Worm (Caenorhabditis elegans): ENCODE results near the gene F17C11.11.

The F17C11.11 gene

ce11 chrV:10967594-10968273 lies 29.1 kb upstream of the F17C11.11 start (continued):
- TF ChIP-seq rcor-1 (GFP tag; IDR thresholded peaks at IDR 0.05) (no peak), cebp-1 (GFP tag; IDR thresholded peaks at IDR 0.05) (no peak), cebp-1 (tag; optimal IDR thresholded peaks at IDR 0.05) (no peak), cebp-2 (GFP tag; IDR thresholded peaks at IDR 0.05) (no peak), hlh-12 (tag; optimal IDR thresholded peaks at IDR 0.05) (no peak), chd-7 (tag; optimal IDR thresholded peaks at IDR 0.05) (peak; percentile 57), him-1 (tag; optimal IDR thresholded peaks at IDR 0.05) (peak; percentile 76), ztf-6 (GFP tag; IDR thresholded peaks at IDR 0.05) (no peak), nhr-179 (tag; optimal IDR thresholded peaks at IDR 0.05) (no peak), B0035.1 (tag; optimal IDR thresholded peaks at IDR 0.05) (no peak), ccch-3 (GFP tag; optimal IDR thresholded peaks at IDR 0.05) (no peak), nfya-1 (tag; optimal IDR thresholded peaks at IDR 0.05; ENCODE audit: borderline replicate concordance, insufficient read depth) (no peak), snpc-1.1 (tag; optimal IDR thresholded peaks at IDR 0.05; ENCODE audit: insufficient read depth) (no peak), die-1 (tag; optimal IDR thresholded peaks at IDR 0.05) (no peak), unc-130 (GFP tag; optimal IDR thresholded peaks at IDR 0.05) (peak; percentile 51), T26A5.8 (tag; optimal IDR thresholded peaks at IDR 0.05) (no peak), ztf-28 (GFP tag; IDR thresholded peaks at IDR 0.05) (no peak), madf-3 (GFP tag; IDR thresholded peaks at IDR 0.05) (0 out of 2 replicates have a peak, but pooled peaks have one; percentile 15), F52B5.7 (tag; optimal IDR thresholded peaks at IDR 0.05) (no peak), F22D6.2 (tag; optimal IDR thresholded peaks at IDR 0.05) (no peak), aptf-2 (GFP tag; conservative IDR thresholded peaks at IDR 0.05) (no peak), lin-35 (GFP tag; optimal IDR thresholded peaks at IDR 0.05) (peak in 1 of 3 experiments; percentile 55), Y56A3A.18 (GFP tag; IDR thresholded peaks at IDR 0.05) (peak; percentile 39; the same call in 1 of the 2 replicates), zim-3 (tag; optimal IDR thresholded peaks at IDR 0.05) (no peak), nfyb-1 (GFP tag; IDR thresholded peaks at IDR 0.05) (peak; percentile 52; the same call in 1 of the 2 replicates), unc-62 (GFP tag; optimal IDR thresholded peaks at IDR 0.05) (peak; percentile 92), lag-1 (GFP tag; IDR thresholded peaks at IDR 0.05) (no peak), F49E8.2 (tag; optimal IDR thresholded peaks at IDR 0.05; ENCODE audit: insufficient read depth) (peak; percentile 83), athp-1 (tag; optimal IDR thresholded peaks at IDR 0.05) (peak; percentile 24), snpc-3.4 (tag; optimal IDR thresholded peaks at IDR 0.05) (peak; percentile 79), lsy-27 (tag; optimal IDR thresholded peaks at IDR 0.05; ENCODE audit: borderline replicate concordance, insufficient read depth) (no peak), mxl-1 (tag; optimal IDR thresholded peaks at IDR 0.05) (no peak), dpff-1 (tag; optimal IDR thresholded peaks at IDR 0.05) (no peak), hmg-1.2 (GFP tag; IDR thresholded peaks at IDR 0.05) (no peak), gei-17 (GFP tag; optimal IDR thresholded peaks at IDR 0.05) (no peak), fkh-3 (tag; optimal IDR thresholded peaks at IDR 0.05) (no peak), hlh-26 (GFP tag; conservative IDR thresholded peaks at IDR 0.05) (no peak), ZK185.1 (tag; optimal IDR thresholded peaks at IDR 0.05; ENCODE audit: poor library complexity, severe bottlenecking) (peak; percentile 27), bed-2 (GFP tag; IDR thresholded peaks at IDR 0.05) (no peak), nhr-80 (tag; optimal IDR thresholded peaks at IDR 0.05) (peak; percentile 99), xnd-1 (tag; optimal IDR thresholded peaks at IDR 0.05) (no peak), somi-1 (GFP tag; optimal IDR thresholded peaks at IDR 0.05) (no peak), C17E4.6 (GFP tag; IDR thresholded peaks at IDR 0.05) (no peak), mel-28 (tag; optimal IDR thresholded peaks at IDR 0.05; ENCODE audit: borderline replicate concordance) (no peak), attf-5 (GFP tag; optimal IDR thresholded peaks at IDR 0.05) (peak; percentile 24), ceh-100 (GFP tag; IDR thresholded peaks at IDR 0.05) (0 out of 2 replicates have a peak, but pooled peaks have one; percentile 18), tbx-9 (tag; optimal IDR thresholded peaks at IDR 0.05; ENCODE audit: borderline replicate concordance) (no peak), sea-2 (GFP tag; IDR thresholded peaks at IDR 0.05) (no peak)

Data from whole organism, young adult.